Worm (Caenorhabditis elegans) whole organism, L4 larva: ENCODE results near the gene rsp-3.

Experiments
- F26F4.8 ChIP-seq: fragments of 200-800 bp; sonication (Bioruptor generic); conservative IDR thresholded peaks from 2 replicates; pipeline ENCODE4 v1.3.6; 2022; ENCODE audit warnings: missing genetic modification characterization, missing compliant biosample characterization
- F44E2.7 ChIP-seq: fragments of 200-800 bp; sonication (Bioruptor generic); IDR thresholded peaks from 2 replicates; pipeline ENCODE4 v2.1.2; 2022; ENCODE audit warnings: missing genetic modification characterization, missing compliant biosample characterization
- Y48G9A.11 ChIP-seq: fragments of 200-800 bp; sonication (Bioruptor generic); IDR thresholded peaks from 2 replicates; pipeline ENCODE4 v1.3.6; 2022; ENCODE audit warnings: missing genetic modification reagents, missing genetic modification characterization, missing compliant biosample characterization
- fkh-10 ChIP-seq: fragments of 150-350 bp; optimal IDR thresholded peaks from 2 replicates; lab custom pipeline; 2014; ENCODE audit warnings: missing biosample characterization, missing genetic modification reagents, missing genetic modification characterization
- fos-1 ChIP-seq: fragments of 150-350 bp; optimal IDR thresholded peaks from 2 replicates; lab custom pipeline; 2014; ENCODE audit warnings: missing biosample characterization, missing genetic modification characterization
- nhr-28 ChIP-seq: fragments of 150-350 bp; optimal IDR thresholded peaks from 2 replicates; lab custom pipeline; 2014; ENCODE audit warnings: missing biosample characterization, missing genetic modification characterization
- snpc-4 ChIP-seq: fragments of 150-350 bp; optimal IDR thresholded peaks from 2 replicates; lab custom pipeline; 2014; ENCODE audit warnings: missing biosample characterization, missing genetic modification characterization
- unc-62 ChIP-seq, 3 experiments: fragments of 150-350 bp in 1 of 3; sonication (generic microtip); optimal IDR thresholded peaks in 2 of 3; peaks in 1 of 3; 1 replicate in 1 of 3; 2 replicates in 2 of 3; lab custom pipeline; 2014 to 2017; ENCODE audit warnings: missing biosample characterization in 3 of 3, missing genetic modification characterization in 3 of 3, missing genetic modification reagents in 3 of 3, missing genotype in 1 of 3

- TF ChIP-seq F44E2.7 (no peak), fkh-10 (GFP tag; lab: Kevin White, UChicago) (no peak), snpc-4 (tag; lab: Kevin White, UChicago) (no peak), Y48G9A.11 (peak; percentile 50), nhr-28 (tag; lab: Kevin White, UChicago) (no peak), fos-1 (no peak), F26F4.8 (no peak), unc-62 (GFP tag; optimal IDR thresholded peaks at IDR 0.05 in 1 of 2; lab: Kevin White, UChicago) (no peak), unc-62 (tag; optimal IDR thresholded peaks at IDR 0.05; lab: Kevin White, UChicago) (no peak)
Observed at ce11 chrIII:12685372-12686298, 2.1 kb downstream of the rsp-3 start.
